Worm (Caenorhabditis elegans) whole organism, L2 larva: ENCODE results near the gene pix-1.

ENCODE experiments used
- C34F6.9 ChIP-seq: fragments of 150-350 bp; optimal IDR thresholded peaks from 2 replicates; lab custom pipeline; 2014; ENCODE audit warnings: missing biosample characterization, missing genetic modification characterization
- F13H6.1 ChIP-seq: sonication (generic microtip); optimal IDR thresholded peaks from 2 replicates; lab custom pipeline; 2016; ENCODE audit warnings: missing genetic modification characterization, missing compliant biosample characterization
- R02D3.7 ChIP-seq: fragments of 150-350 bp; optimal IDR thresholded peaks from 2 replicates; lab custom pipeline; 2014; ENCODE audit warnings: missing biosample characterization, missing genetic modification characterization
- Y55F3AM.14 ChIP-seq: fragments of 200-800 bp; sonication (Bioruptor generic); optimal IDR thresholded peaks from 2 replicates; lab custom pipeline; 2018; ENCODE audit warnings: mild to moderate bottlenecking, missing genetic modification characterization, missing compliant biosample characterization
- ZK546.5 ChIP-seq: sonication (generic microtip); optimal IDR thresholded peaks from 2 replicates; lab custom pipeline; 2017; ENCODE audit warnings: missing biosample characterization, missing genetic modification characterization
- aly-2 ChIP-seq: fragments of 150-350 bp; optimal IDR thresholded peaks from 2 replicates; lab custom pipeline; 2014; ENCODE audit warnings: missing biosample characterization, missing genetic modification characterization
- blmp-1 ChIP-seq: sonication (generic microtip); optimal IDR thresholded peaks from 2 replicates; lab custom pipeline; 2017; ENCODE audit warnings: missing genetic modification characterization, mild to moderate bottlenecking, missing compliant biosample characterization, antibody characterized with exemption, moderate library complexity; ENCODE audit not compliant: insufficient read depth
- crh-2 ChIP-seq: sonication (generic microtip); optimal IDR thresholded peaks from 2 replicates; lab custom pipeline; 2017; ENCODE audit warnings: missing biosample characterization, missing genetic modification characterization
- dmd-4 ChIP-seq: sonication (generic microtip); optimal IDR thresholded peaks from 2 replicates; lab custom pipeline; 2017; ENCODE audit warnings: missing biosample characterization, missing genetic modification characterization
- egl-27 ChIP-seq: sonication (generic microtip); optimal IDR thresholded peaks from 3 replicates; lab custom pipeline; 2017; ENCODE audit warnings: missing biosample characterization, missing genetic modification reagents, missing genetic modification characterization
- elt-1 ChIP-seq: fragments of 150-350 bp; optimal IDR thresholded peaks from 2 replicates; lab custom pipeline; 2014; ENCODE audit warnings: missing biosample characterization, missing genetic modification characterization
- fos-1 ChIP-seq: fragments of 150-350 bp; optimal IDR thresholded peaks from 2 replicates; lab custom pipeline; 2014; ENCODE audit warnings: missing biosample characterization, missing genetic modification characterization
- gmeb-1 ChIP-seq: fragments of 150-350 bp; optimal IDR thresholded peaks from 2 replicates; lab custom pipeline; 2014; ENCODE audit warnings: missing biosample characterization, missing genetic modification characterization
- lin-11 ChIP-seq: fragments of 150-350 bp; sonication (generic microtip); optimal IDR thresholded peaks from 2 replicates; lab custom pipeline; 2014; ENCODE audit warnings: missing biosample characterization, missing genetic modification characterization, inconsistent platforms, mixed read lengths
- lin-13 ChIP-seq: fragments of 150-350 bp; optimal IDR thresholded peaks from 2 replicates; lab custom pipeline; 2014; ENCODE audit warnings: missing biosample characterization, missing genetic modification reagents, missing genetic modification characterization
- lsy-2 ChIP-seq, 2 experiments: fragments of 150-350 bp in 1 of 2; sonication (generic microtip) in 1 of 2; optimal IDR thresholded peaks; 2 replicates each; lab custom pipeline; 2014 to 2017; ENCODE audit warnings: missing biosample characterization in 2 of 2, missing genetic modification characterization in 2 of 2
- mab-5 ChIP-seq: fragments of 150-350 bp; optimal IDR thresholded peaks from 2 replicates; lab custom pipeline; 2014; ENCODE audit warnings: missing biosample characterization, missing genetic modification characterization
- mbf-1 ChIP-seq: sonication (generic microtip); optimal IDR thresholded peaks from 2 replicates; lab custom pipeline; 2017; ENCODE audit warnings: missing biosample characterization, missing genetic modification characterization
- nhr-11 ChIP-seq: fragments of 150-350 bp; optimal IDR thresholded peaks from 2 replicates; lab custom pipeline; 2014; ENCODE audit warnings: missing biosample characterization, missing genetic modification characterization
- nhr-12 ChIP-seq: fragments of 150-350 bp; optimal IDR thresholded peaks from 2 replicates; lab custom pipeline; 2014; ENCODE audit warnings: missing biosample characterization, missing genetic modification characterization
- nhr-21 ChIP-seq: fragments of 150-350 bp; optimal IDR thresholded peaks from 2 replicates; lab custom pipeline; 2014; ENCODE audit warnings: missing biosample characterization, missing genetic modification characterization
- nhr-23 ChIP-seq: fragments of 150-350 bp; optimal IDR thresholded peaks from 2 replicates; lab custom pipeline; 2014; ENCODE audit warnings: missing biosample characterization, missing genetic modification reagents, missing genetic modification characterization
- nhr-237 ChIP-seq: fragments of 150-350 bp; optimal IDR thresholded peaks from 2 replicates; lab custom pipeline; 2014; ENCODE audit warnings: missing biosample characterization, missing genetic modification characterization
- nhr-6 ChIP-seq: fragments of 150-350 bp; optimal IDR thresholded peaks from 2 replicates; lab custom pipeline; 2014; ENCODE audit warnings: missing biosample characterization, missing genetic modification characterization
- nhr-77 ChIP-seq: fragments of 150-350 bp; optimal IDR thresholded peaks from 2 replicates; lab custom pipeline; 2014; ENCODE audit warnings: missing biosample characterization, missing genetic modification characterization
- sem-4 ChIP-seq: fragments of 150-350 bp; optimal IDR thresholded peaks from 2 replicates; lab custom pipeline; 2014; ENCODE audit warnings: missing biosample characterization, missing genetic modification reagents, missing genetic modification characterization
- skn-1 ChIP-seq: sonication (generic microtip); optimal IDR thresholded peaks from 2 replicates; lab custom pipeline; 2017; ENCODE audit warnings: missing biosample characterization, missing genetic modification characterization
- sma-3 ChIP-seq: sonication (generic microtip); optimal IDR thresholded peaks from 2 replicates; lab custom pipeline; 2016; ENCODE audit warnings: missing genetic modification reagents, missing genetic modification characterization, missing compliant biosample characterization
- sma-9 ChIP-seq, 2 experiments: fragments of 150-350 bp in 1 of 2; sonication (generic microtip) in 1 of 2; optimal IDR thresholded peaks; 2 replicates each; lab custom pipeline; 2014 to 2016; ENCODE audit warnings: missing genetic modification characterization in 2 of 2, mild to moderate bottlenecking in 1 of 2, missing biosample characterization in 1 of 2, missing compliant biosample characterization in 1 of 2, missing genetic modification reagents in 1 of 2, moderate library complexity in 1 of 2
- snpc-4 ChIP-seq: fragments of 150-350 bp; optimal IDR thresholded peaks from 2 replicates; lab custom pipeline; 2014; ENCODE audit warnings: missing biosample characterization, missing genetic modification characterization
- unc-39 ChIP-seq: fragments of 150-350 bp; optimal IDR thresholded peaks from 2 replicates; lab custom pipeline; 2014; ENCODE audit warnings: missing biosample characterization, missing genetic modification characterization
- unc-55 ChIP-seq: fragments of 150-350 bp; sonication (generic microtip); optimal IDR thresholded peaks from 3 replicates; lab custom pipeline; 2014; ENCODE audit warnings: missing biosample characterization, missing genetic modification reagents, missing genetic modification characterization
- unc-62 ChIP-seq: fragments of 150-350 bp; optimal IDR thresholded peaks from 2 replicates; lab custom pipeline; 2014; ENCODE audit warnings: missing biosample characterization, missing genetic modification reagents, missing genetic modification characterization
- ztf-1 ChIP-seq: fragments of 200-800 bp; sonication (Bioruptor generic); conservative IDR thresholded peaks from 2 replicates; pipeline ENCODE4 v1.3.6; 2022; ENCODE audit warnings: missing genetic modification characterization, missing compliant biosample characterization
- ztf-11 ChIP-seq: sonication (generic microtip); optimal IDR thresholded peaks from 2 replicates; lab custom pipeline; 2017; ENCODE audit warnings: missing biosample characterization, missing genetic modification characterization

Gene pix-1

ce11 chrX:13717053-13717671 is 9.9 kb upstream of the pix-1 start, which contains the start of gene shc-3:
TSS of gene shc-3 (plus strand) at chrX:13717536.
- TF ChIP-seq ZK546.5 (tag; lab: Kevin White, UChicago) = no peak
- TF ChIP-seq unc-62 (GFP tag; lab: Kevin White, UChicago) = no peak
- TF ChIP-seq skn-1 (tag; lab: Kevin White, UChicago) = no peak
- peak; percentile 20 for TF ChIP-seq fos-1 (tag; lab: Kevin White, UChicago)
- no peak for TF ChIP-seq F13H6.1
- no peak for TF ChIP-seq R02D3.7
- TF ChIP-seq, all 48 proteins: peak for 1

ce11 chrX:13722821-13723220 is 4.3 kb upstream of the pix-1 start, which contains the start of gene poml-1:
TSS of gene poml-1 (minus strand) at chrX:13722921.
- TF ChIP-seq nhr-12 = no peak

- no peak for TF ChIP-seq snpc-4 (tag; lab: Kevin White, UChicago)
- TF ChIP-seq lin-13 (GFP tag; lab: Kevin White, UChicago) = no peak
- TF ChIP-seq nhr-6 (tag; lab: Kevin White, UChicago) = no peak
- no peak for TF ChIP-seq unc-62 (GFP tag; lab: Kevin White, UChicago)
These were observed 2.7 kb upstream of the pix-1 start, which contains the start of gene K11E4.6 for ce11 chrX:13724364-13724763. TSS of gene K11E4.6 (plus strand) at chrX:13724664.

ce11 chrX:13726285-13726684 is 808 bp upstream of the pix-1 start:
- TF ChIP-seq blmp-1 (tag; lab: Kevin White, UChicago) (peak; percentile 80), dmd-4 (tag; lab: Kevin White, UChicago) (no peak)

- no peak for TF ChIP-seq egl-27
- no peak for TF ChIP-seq nhr-11 (tag; lab: Kevin White, UChicago)
- TF ChIP-seq blmp-1 (tag; lab: Kevin White, UChicago) = no peak
- no peak for TF ChIP-seq mab-5 (tag; lab: Kevin White, UChicago)
These were observed 1.9 kb downstream of the pix-1 start for ce11 chrX:13728991-13729390.

- TF ChIP-seq sma-9 (GFP tag; optimal IDR thresholded peaks at IDR 0.05; lab: Kevin White, UChicago) (no peak), sma-9 (tag; optimal IDR thresholded peaks at IDR 0.05; lab: Kevin White, UChicago) (no peak), gmeb-1 (tag; lab: Kevin White, UChicago) (no peak), nhr-77 (tag; lab: Kevin White, UChicago) (no peak), skn-1 (tag; lab: Kevin White, UChicago) (no peak), sem-4 (no peak), ztf-1 (GFP tag; lab: Robert Waterston, UW) (no peak), ztf-11 (tag; lab: Kevin White, UChicago) (no peak), lin-11 (tag; lab: Kevin White, UChicago) (no peak), mbf-1 (tag; lab: Kevin White, UChicago) (no peak), mab-5 (tag; lab: Kevin White, UChicago) (no peak), elt-1 (tag; lab: Kevin White, UChicago) (no peak), R02D3.7 (no peak), sma-3 (no peak), aly-2 (tag; lab: Kevin White, UChicago) (no peak), nhr-12 (no peak), snpc-4 (tag; lab: Kevin White, UChicago) (no peak)
These were observed 2.6 kb downstream of the pix-1 start for ce11 chrX:13729724-13730123.

ce11 chrX:13730209-13730975 is 3.3 kb downstream of the pix-1 start:
- TF ChIP-seq crh-2 (tag; lab: Kevin White, UChicago) (no peak), mbf-1 (tag; lab: Kevin White, UChicago) (no peak), nhr-21 (tag; lab: Kevin White, UChicago) (no peak), lin-13 (GFP tag; lab: Kevin White, UChicago) (peak; percentile 21), aly-2 (tag; lab: Kevin White, UChicago) (no peak), Y55F3AM.14 (GFP tag; lab: Kevin White, UChicago) (no peak), ztf-1 (GFP tag; lab: Robert Waterston, UW) (no peak), nhr-77 (tag; lab: Kevin White, UChicago) (no peak), nhr-23 (tag; lab: Kevin White, UChicago) (no peak), sem-4 (no peak), nhr-11 (tag; lab: Kevin White, UChicago) (peak; percentile 72), fos-1 (tag; lab: Kevin White, UChicago) (peak; percentile 26), dmd-4 (tag; lab: Kevin White, UChicago) (no peak), unc-39 (tag; lab: Kevin White, UChicago) (no peak), C34F6.9 (no peak), blmp-1 (tag; lab: Kevin White, UChicago) (peak; percentile 33), elt-1 (tag; lab: Kevin White, UChicago) (no peak), sma-3 (peak; percentile 50), nhr-237 (tag; lab: Kevin White, UChicago) (no peak), lsy-2 (tag; optimal IDR thresholded peaks at IDR 0.05; lab: Kevin White, UChicago) (no peak), unc-55 (peak; percentile 19), snpc-4 (tag; lab: Kevin White, UChicago) (no peak), egl-27 (no peak), nhr-6 (tag; lab: Kevin White, UChicago) (no peak), R02D3.7 (no peak)
